Worm (Caenorhabditis elegans) whole organism, L2 larva: ENCODE results near the gene nex-1.

Source experiments
- C34F6.9 ChIP-seq: fragments of 150-350 bp; optimal IDR thresholded peaks from 2 replicates; lab custom pipeline; 2014; ENCODE audit warnings: missing biosample characterization, missing genetic modification characterization
- F13H6.1 ChIP-seq: sonication (generic microtip); optimal IDR thresholded peaks from 2 replicates; lab custom pipeline; 2016; ENCODE audit warnings: missing genetic modification characterization, missing compliant biosample characterization
- R02D3.7 ChIP-seq: fragments of 150-350 bp; optimal IDR thresholded peaks from 2 replicates; lab custom pipeline; 2014; ENCODE audit warnings: missing biosample characterization, missing genetic modification characterization
- Y55F3AM.14 ChIP-seq: fragments of 200-800 bp; sonication (Bioruptor generic); optimal IDR thresholded peaks from 2 replicates; lab custom pipeline; 2018; ENCODE audit warnings: mild to moderate bottlenecking, missing genetic modification characterization, missing compliant biosample characterization
- ZK546.5 ChIP-seq: sonication (generic microtip); optimal IDR thresholded peaks from 2 replicates; lab custom pipeline; 2017; ENCODE audit warnings: missing biosample characterization, missing genetic modification characterization
- alr-1 ChIP-seq: fragments of 150-350 bp; optimal IDR thresholded peaks from 2 replicates; lab custom pipeline; 2014; ENCODE audit warnings: missing biosample characterization, missing genetic modification characterization
- aly-2 ChIP-seq: fragments of 150-350 bp; optimal IDR thresholded peaks from 2 replicates; lab custom pipeline; 2014; ENCODE audit warnings: missing biosample characterization, missing genetic modification characterization
- ama-1 ChIP-seq: fragments of 150-350 bp; optimal IDR thresholded peaks from 2 replicates; lab custom pipeline; 2018; ENCODE audit warnings: inconsistent platforms
- blmp-1 ChIP-seq: sonication (generic microtip); optimal IDR thresholded peaks from 2 replicates; lab custom pipeline; 2017; ENCODE audit warnings: missing genetic modification characterization, mild to moderate bottlenecking, missing compliant biosample characterization, antibody characterized with exemption, moderate library complexity; ENCODE audit not compliant: insufficient read depth
- ceh-82 ChIP-seq: fragments of 150-350 bp; optimal IDR thresholded peaks from 2 replicates; lab custom pipeline; 2014; ENCODE audit warnings: missing biosample characterization, missing genetic modification characterization
- crh-2 ChIP-seq: sonication (generic microtip); optimal IDR thresholded peaks from 2 replicates; lab custom pipeline; 2017; ENCODE audit warnings: missing biosample characterization, missing genetic modification characterization
- dmd-4 ChIP-seq: sonication (generic microtip); optimal IDR thresholded peaks from 2 replicates; lab custom pipeline; 2017; ENCODE audit warnings: missing biosample characterization, missing genetic modification characterization
- elt-1 ChIP-seq: fragments of 150-350 bp; optimal IDR thresholded peaks from 2 replicates; lab custom pipeline; 2014; ENCODE audit warnings: missing biosample characterization, missing genetic modification characterization
- elt-3 ChIP-seq: sonication (generic microtip); optimal IDR thresholded peaks from 2 replicates; lab custom pipeline; 2017; ENCODE audit warnings: missing biosample characterization, missing genetic modification characterization
- fos-1 ChIP-seq: fragments of 150-350 bp; optimal IDR thresholded peaks from 2 replicates; lab custom pipeline; 2014; ENCODE audit warnings: missing biosample characterization, missing genetic modification characterization
- gmeb-1 ChIP-seq: fragments of 150-350 bp; optimal IDR thresholded peaks from 2 replicates; lab custom pipeline; 2014; ENCODE audit warnings: missing biosample characterization, missing genetic modification characterization
- lin-11 ChIP-seq: fragments of 150-350 bp; sonication (generic microtip); optimal IDR thresholded peaks from 2 replicates; lab custom pipeline; 2014; ENCODE audit warnings: missing biosample characterization, missing genetic modification characterization, inconsistent platforms, mixed read lengths
- lin-13 ChIP-seq: fragments of 150-350 bp; optimal IDR thresholded peaks from 2 replicates; lab custom pipeline; 2014; ENCODE audit warnings: missing biosample characterization, missing genetic modification reagents, missing genetic modification characterization
- lin-39 ChIP-seq: fragments of 150-350 bp; optimal IDR thresholded peaks from 2 replicates; lab custom pipeline; 2014; ENCODE audit warnings: missing biosample characterization, missing genetic modification reagents, missing genetic modification characterization
- lsy-2 ChIP-seq, 2 experiments: fragments of 150-350 bp in 1 of 2; sonication (generic microtip) in 1 of 2; optimal IDR thresholded peaks; 2 replicates each; lab custom pipeline; 2014 to 2017; ENCODE audit warnings: missing biosample characterization in 2 of 2, missing genetic modification characterization in 2 of 2
- mab-5 ChIP-seq: fragments of 150-350 bp; optimal IDR thresholded peaks from 2 replicates; lab custom pipeline; 2014; ENCODE audit warnings: missing biosample characterization, missing genetic modification characterization
- mbf-1 ChIP-seq: sonication (generic microtip); optimal IDR thresholded peaks from 2 replicates; lab custom pipeline; 2017; ENCODE audit warnings: missing biosample characterization, missing genetic modification characterization
- mdl-1 ChIP-seq, 2 experiments: fragments of 150-350 bp in 1 of 2; sonication (generic microtip) in 1 of 2; optimal IDR thresholded peaks; 2 replicates each; lab custom pipeline; 2017; ENCODE audit warnings: missing biosample characterization in 2 of 2, missing genetic modification characterization in 2 of 2
- nhr-10 ChIP-seq: sonication (generic microtip); optimal IDR thresholded peaks from 2 replicates; lab custom pipeline; 2017; ENCODE audit warnings: missing biosample characterization, missing genetic modification characterization
- nhr-11 ChIP-seq: fragments of 150-350 bp; optimal IDR thresholded peaks from 2 replicates; lab custom pipeline; 2014; ENCODE audit warnings: missing biosample characterization, missing genetic modification characterization
- nhr-12 ChIP-seq: fragments of 150-350 bp; optimal IDR thresholded peaks from 2 replicates; lab custom pipeline; 2014; ENCODE audit warnings: missing biosample characterization, missing genetic modification characterization
- nhr-129 ChIP-seq: fragments of 150-350 bp; optimal IDR thresholded peaks from 2 replicates; lab custom pipeline; 2014; ENCODE audit warnings: missing biosample characterization, missing genetic modification characterization
- nhr-21 ChIP-seq: fragments of 150-350 bp; optimal IDR thresholded peaks from 2 replicates; lab custom pipeline; 2014; ENCODE audit warnings: missing biosample characterization, missing genetic modification characterization
- nhr-237 ChIP-seq: fragments of 150-350 bp; optimal IDR thresholded peaks from 2 replicates; lab custom pipeline; 2014; ENCODE audit warnings: missing biosample characterization, missing genetic modification characterization
- nhr-77 ChIP-seq: fragments of 150-350 bp; optimal IDR thresholded peaks from 2 replicates; lab custom pipeline; 2014; ENCODE audit warnings: missing biosample characterization, missing genetic modification characterization
- sem-4 ChIP-seq: fragments of 150-350 bp; optimal IDR thresholded peaks from 2 replicates; lab custom pipeline; 2014; ENCODE audit warnings: missing biosample characterization, missing genetic modification reagents, missing genetic modification characterization
- skn-1 ChIP-seq: sonication (generic microtip); optimal IDR thresholded peaks from 2 replicates; lab custom pipeline; 2017; ENCODE audit warnings: missing biosample characterization, missing genetic modification characterization
- sma-3 ChIP-seq: sonication (generic microtip); optimal IDR thresholded peaks from 2 replicates; lab custom pipeline; 2016; ENCODE audit warnings: missing genetic modification reagents, missing genetic modification characterization, missing compliant biosample characterization
- snpc-4 ChIP-seq: fragments of 150-350 bp; optimal IDR thresholded peaks from 2 replicates; lab custom pipeline; 2014; ENCODE audit warnings: missing biosample characterization, missing genetic modification characterization
- unc-39 ChIP-seq: fragments of 150-350 bp; optimal IDR thresholded peaks from 2 replicates; lab custom pipeline; 2014; ENCODE audit warnings: missing biosample characterization, missing genetic modification characterization
- unc-55 ChIP-seq: fragments of 150-350 bp; sonication (generic microtip); optimal IDR thresholded peaks from 3 replicates; lab custom pipeline; 2014; ENCODE audit warnings: missing biosample characterization, missing genetic modification reagents, missing genetic modification characterization
- unc-62 ChIP-seq: fragments of 150-350 bp; optimal IDR thresholded peaks from 2 replicates; lab custom pipeline; 2014; ENCODE audit warnings: missing biosample characterization, missing genetic modification reagents, missing genetic modification characterization
- zag-1 ChIP-seq: fragments of 150-350 bp; optimal IDR thresholded peaks from 2 replicates; lab custom pipeline; 2014; ENCODE audit warnings: missing biosample characterization, missing genetic modification characterization
- ztf-1 ChIP-seq: fragments of 200-800 bp; sonication (Bioruptor generic); conservative IDR thresholded peaks from 2 replicates; pipeline ENCODE4 v1.3.6; 2022; ENCODE audit warnings: missing genetic modification characterization, missing compliant biosample characterization
- ztf-11 ChIP-seq: sonication (generic microtip); optimal IDR thresholded peaks from 2 replicates; lab custom pipeline; 2017; ENCODE audit warnings: missing biosample characterization, missing genetic modification characterization
- ztf-4 ChIP-seq: fragments of 150-350 bp; optimal IDR thresholded peaks from 2 replicates; lab custom pipeline; 2014; ENCODE audit warnings: missing biosample characterization, missing genetic modification characterization

The nex-1 gene

ce11 chrIII:5264813-5265212 lies 39.4 kb downstream of the nex-1 start, which contains the start of gene gro-1:
gro-1 (plus strand) TSS chrIII:5265113.
- TF ChIP-seq ama-1 (lab: Kevin White, UChicago) (no peak), sma-3 (GFP tag; lab: Kevin White, UChicago) (no peak), dmd-4 (tag; lab: Kevin White, UChicago) (no peak), elt-1 (tag; lab: Kevin White, UChicago) (no peak), lin-11 (tag; lab: Kevin White, UChicago) (no peak), mab-5 (no peak), lsy-2 (tag; optimal IDR thresholded peaks at IDR 0.05; lab: Kevin White, UChicago) (no peak), nhr-77 (tag; lab: Kevin White, UChicago) (no peak), lin-13 (GFP tag; lab: Kevin White, UChicago) (no peak), F13H6.1 (tag; lab: Kevin White, UChicago) (no peak), sem-4 (tag; lab: Kevin White, UChicago) (no peak), unc-55 (GFP tag; lab: Kevin White, UChicago) (no peak), nhr-11 (no peak), mbf-1 (tag; lab: Kevin White, UChicago) (no peak), nhr-10 (no peak), gmeb-1 (tag; lab: Kevin White, UChicago) (no peak), skn-1 (tag; lab: Kevin White, UChicago) (no peak)

DNA sequence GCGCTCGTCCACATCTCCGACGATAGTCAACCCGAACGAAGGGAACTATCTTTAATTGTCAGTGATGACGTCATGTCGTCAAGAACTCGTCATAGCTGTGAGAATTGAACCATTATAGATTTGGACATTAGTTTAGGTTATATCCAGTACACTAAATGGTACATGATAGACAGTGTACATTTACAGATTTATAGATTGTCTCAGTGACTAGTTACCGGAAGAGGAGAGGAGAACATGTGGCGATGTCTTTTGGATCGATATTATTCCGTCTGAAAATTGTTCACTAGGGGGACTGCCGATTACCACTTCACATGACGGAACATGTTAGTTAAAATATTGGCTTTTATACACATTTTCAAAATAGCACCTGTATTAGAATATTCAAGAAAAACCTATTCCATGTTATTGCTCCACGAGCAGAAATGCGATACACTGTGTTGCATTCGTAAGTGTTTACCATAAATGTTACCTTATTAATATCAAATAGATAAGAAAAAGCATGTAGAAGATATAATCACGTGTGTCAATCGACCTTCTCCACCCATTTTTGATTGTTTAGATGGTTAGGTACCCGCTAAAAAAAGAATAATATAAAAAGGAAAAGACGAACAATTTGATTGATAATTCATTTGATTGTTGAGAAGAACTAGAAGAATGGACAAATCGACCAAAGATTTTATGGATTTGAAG lies 41.9 kb downstream of the nex-1 start, which contains the start of gene ZC395.5:
ZC395.5 (plus strand) TSS at position 632 of the 690 bp plus-strand sequence.
- TF ChIP-seq crh-2 (tag; lab: Kevin White, UChicago) (peak; percentile 28), sem-4 (tag; lab: Kevin White, UChicago) (no peak), gmeb-1 (tag; lab: Kevin White, UChicago) (peak; percentile 59), elt-1 (tag; lab: Kevin White, UChicago) (no peak)

ce11 chrIII:5268486-5268885 lies 43.1 kb downstream of the nex-1 start:
- TF ChIP-seq sem-4 (tag; lab: Kevin White, UChicago) (no peak), unc-55 (GFP tag; lab: Kevin White, UChicago) (no peak), nhr-10 (no peak), sma-3 (GFP tag; lab: Kevin White, UChicago) (no peak), elt-1 (tag; lab: Kevin White, UChicago) (no peak), alr-1 (tag; lab: Kevin White, UChicago) (no peak), lin-13 (GFP tag; lab: Kevin White, UChicago) (no peak), crh-2 (tag; lab: Kevin White, UChicago) (no peak), snpc-4 (no peak), nhr-12 (no peak), lin-11 (tag; lab: Kevin White, UChicago) (no peak)
- TF ChIP-seq, all 48 proteins: peak for 0

- no peak for TF ChIP-seq nhr-237 (tag; lab: Kevin White, UChicago)
- TF ChIP-seq gmeb-1 (tag; lab: Kevin White, UChicago) = no peak
- no peak for TF ChIP-seq mbf-1 (tag; lab: Kevin White, UChicago)
- no peak for TF ChIP-seq alr-1 (tag; lab: Kevin White, UChicago)
- TF ChIP-seq zag-1 (tag; lab: Kevin White, UChicago) = no peak
Measured at ce11 chrIII:5269814-5270213, 44.4 kb downstream of the nex-1 start, which contains the start of gene ZC395.4. ZC395.4 (plus strand) TSS chrIII:5270114.

ce11 chrIII:5273396-5273857 lies 48.0 kb downstream of the nex-1 start, which contains the start of gene ztf-8:
ztf-8 (minus strand) TSS chrIII:5273471.
- TF ChIP-seq skn-1 (tag; lab: Kevin White, UChicago) (no peak), lin-39 (no peak), R02D3.7 (tag; lab: Kevin White, UChicago) (no peak), fos-1 (tag; lab: Kevin White, UChicago) (no peak), zag-1 (tag; lab: Kevin White, UChicago) (no peak), aly-2 (no peak), ztf-11 (tag; lab: Kevin White, UChicago) (no peak), C34F6.9 (peak; percentile 25), sma-3 (GFP tag; lab: Kevin White, UChicago) (no peak), unc-55 (GFP tag; lab: Kevin White, UChicago) (no peak), ztf-1 (no peak), crh-2 (tag; lab: Kevin White, UChicago) (peak; percentile 38), ZK546.5 (tag; lab: Kevin White, UChicago) (no peak), lsy-2 (tag; optimal IDR thresholded peaks at IDR 0.05; lab: Kevin White, UChicago) (peak in 1 of 2 experiments; percentile 49), blmp-1 (no peak), ceh-82 (no peak), nhr-129 (no peak), unc-62 (GFP tag; lab: Kevin White, UChicago) (no peak), lin-11 (tag; lab: Kevin White, UChicago) (no peak), nhr-77 (tag; lab: Kevin White, UChicago) (no peak), nhr-12 (no peak), lin-13 (GFP tag; lab: Kevin White, UChicago) (no peak), elt-3 (tag; lab: Kevin White, UChicago) (no peak), nhr-21 (tag; lab: Kevin White, UChicago) (no peak), Y55F3AM.14 (GFP tag; lab: Kevin White, UChicago) (no peak), nhr-237 (tag; lab: Kevin White, UChicago) (no peak), ztf-4 (tag; lab: Kevin White, UChicago) (peak; percentile 31), unc-39 (no peak), nhr-11 (no peak), mdl-1 (tag; optimal IDR thresholded peaks at IDR 0.05; lab: Kevin White, UChicago) (no peak), nhr-10 (no peak)
